Worm (Caenorhabditis elegans): ENCODE data around the gene ptr-13.

The ptr-13 gene

ce11 chrII:11200234-11200755 is 38.0 kb upstream of the ptr-13 start:
- TF ChIP-seq irx-1 (tag; optimal IDR thresholded peaks at IDR 0.05) = no peak
- no peak for TF ChIP-seq mef-2 (tag; optimal IDR thresholded peaks at IDR 0.05)
- peak; percentile 11 for TF ChIP-seq pag-3 (tag; optimal IDR thresholded peaks at IDR 0.05; ENCODE audit: borderline replicate concordance, insufficient read depth)
- no peak for TF ChIP-seq unc-30 (tag; optimal IDR thresholded peaks at IDR 0.05)
- TF ChIP-seq elt-2 (tag; optimal IDR thresholded peaks at IDR 0.05) = no peak
- no peak for TF ChIP-seq pax-3 (tag; optimal IDR thresholded peaks at IDR 0.05)
- no peak for TF ChIP-seq swsn-7 (tag; optimal IDR thresholded peaks at IDR 0.05)
- no peak for TF ChIP-seq ets-5 (GFP tag; IDR thresholded peaks at IDR 0.05)
- peak; percentile 20 for TF ChIP-seq lin-14 (GFP tag; optimal IDR thresholded peaks at IDR 0.05)
- TF ChIP-seq ceh-88 (GFP tag; IDR thresholded peaks at IDR 0.05) = no peak
- TF ChIP-seq pqm-1 (tag; optimal IDR thresholded peaks at IDR 0.05) = no peak
- no peak for TF ChIP-seq ceh-8 (GFP tag; optimal IDR thresholded peaks at IDR 0.05)
- peak; percentile 61 for TF ChIP-seq blmp-1 (tag; optimal IDR thresholded peaks at IDR 0.05)
- no peak for TF ChIP-seq hlh-4 (tag; optimal IDR thresholded peaks at IDR 0.05)
- TF ChIP-seq skn-1 (tag; optimal IDR thresholded peaks at IDR 0.05) = no peak
- TF ChIP-seq sptf-1 (tag; optimal IDR thresholded peaks at IDR 0.05) = no peak
- no peak for TF ChIP-seq ztf-4 (tag; optimal IDR thresholded peaks at IDR 0.05)
- no peak for TF ChIP-seq ztf-11 (tag; optimal IDR thresholded peaks at IDR 0.05)
- TF ChIP-seq lsy-2 (tag; optimal IDR thresholded peaks at IDR 0.05) = no peak
- TF ChIP-seq tlp-1 (tag; optimal IDR thresholded peaks at IDR 0.05) = no peak

- TF ChIP-seq elt-3 (tag; optimal IDR thresholded peaks at IDR 0.05) = peak in 1 of 6 experiments; percentile 59
- no peak for TF ChIP-seq efl-1 (optimal IDR thresholded peaks at IDR 0.05)
- TF ChIP-seq efl-1 (GFP tag; optimal IDR thresholded peaks at IDR 0.05 in 1 of 2) = peak in 1 of 2 experiments; percentile 77
- peak; percentile 74 for TF ChIP-seq blmp-1 (tag; optimal IDR thresholded peaks at IDR 0.05)
- TF ChIP-seq aly-2 (tag; optimal IDR thresholded peaks at IDR 0.05) = no peak
These were observed 31.2 kb upstream of the ptr-13 start for ce11 chrII:11193523-11193922.

ce11 chrII:11192488-11192887 is 30.2 kb upstream of the ptr-13 start:
- no peak for TF ChIP-seq efl-1 (optimal IDR thresholded peaks at IDR 0.05)
- peak in 1 of 2 experiments; percentile 58 for TF ChIP-seq efl-1 (GFP tag; optimal IDR thresholded peaks at IDR 0.05 in 1 of 2)
- TF ChIP-seq lin-14 (GFP tag; optimal IDR thresholded peaks at IDR 0.05) = peak; percentile 14
- TF ChIP-seq elt-3 (tag; optimal IDR thresholded peaks at IDR 0.05) = no peak
- no peak for TF ChIP-seq ceh-8 (GFP tag; optimal IDR thresholded peaks at IDR 0.05)
- peak; percentile 71 for TF ChIP-seq nhr-85 (tag)
- no peak for TF ChIP-seq nhr-84 (tag; optimal IDR thresholded peaks at IDR 0.05)

- TF ChIP-seq efl-1 (optimal IDR thresholded peaks at IDR 0.05) (no peak), efl-1 (GFP tag; optimal IDR thresholded peaks at IDR 0.05 in 1 of 2) (peak in 1 of 2 experiments; percentile 19), nhr-71 (tag; optimal IDR thresholded peaks at IDR 0.05) (peak; percentile 46), rnt-1 (tag; optimal IDR thresholded peaks at IDR 0.05) (peak; percentile 59), tbx-2 (tag; optimal IDR thresholded peaks at IDR 0.05) (no peak), snu-23 (GFP tag; optimal IDR thresholded peaks at IDR 0.05) (no peak), unc-130 (tag; optimal IDR thresholded peaks at IDR 0.05) (peak; percentile 2), lin-14 (GFP tag; optimal IDR thresholded peaks at IDR 0.05) (peak; percentile 7)
These were observed 25.7 kb upstream of the ptr-13 start, which contains the start of gene F37H8.5 for ce11 chrII:11188026-11188425. TSS of gene F37H8.5 (plus strand) at chrII:11188206.

- TF ChIP-seq lin-13 (GFP tag; optimal IDR thresholded peaks at IDR 0.05) (no peak), efl-1 (optimal IDR thresholded peaks at IDR 0.05) (no peak), efl-1 (GFP tag; optimal IDR thresholded peaks at IDR 0.05 in 1 of 2) (no peak), hlh-17 (GFP tag; optimal IDR thresholded peaks at IDR 0.05; ENCODE audit: borderline replicate concordance) (no peak), zag-1 (tag; optimal IDR thresholded peaks at IDR 0.05) (no peak), snu-23 (GFP tag; optimal IDR thresholded peaks at IDR 0.05) (no peak), xbp-1 (tag; optimal IDR thresholded peaks at IDR 0.05) (no peak)
These were observed 23.4 kb upstream of the ptr-13 start, which contains the start of gene sfxn-1.2 for ce11 chrII:11185728-11186127. TSS of gene sfxn-1.2 (plus strand) at chrII:11186028.
